Fruit fly (Drosophila melanogaster): Measurements from ENCODE around the gene thw.

Gene thw

dm6 chr3R:7223972-7224464 is at the start of gene thw:
Gene thw (plus strand): TSS chr3R:7224414.
- TF ChIP-seq psq (optimal IDR thresholded peaks at IDR 0.05) (no peak), CG8478 (optimal IDR thresholded peaks at IDR 0.05) (no peak), EcR (GFP tag; optimal IDR thresholded peaks at IDR 0.05) (no peak), pan (optimal IDR thresholded peaks at IDR 0.05) (no peak), usp (GFP tag; optimal IDR thresholded peaks at IDR 0.05) (no peak), Dll (optimal IDR thresholded peaks at IDR 0.05) (no peak)

DNA sequence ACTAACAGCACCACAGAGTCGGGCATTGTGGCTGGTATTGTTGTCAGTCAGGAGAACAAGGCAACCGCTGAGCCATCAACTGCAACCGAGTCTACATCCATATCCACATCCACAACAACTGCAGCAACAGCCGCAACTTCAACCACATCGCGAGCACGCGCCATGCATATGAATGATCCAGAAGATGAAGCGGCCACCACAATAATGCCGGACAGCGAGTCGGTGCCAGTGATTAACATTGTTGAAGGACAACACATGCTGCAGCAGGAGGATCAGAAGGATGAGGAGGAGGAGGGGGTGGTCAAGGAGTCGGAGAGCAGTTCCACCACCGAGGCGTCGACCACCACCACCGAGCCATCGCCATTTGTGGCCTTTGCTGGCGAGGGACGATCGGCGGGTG is 49.5 kb upstream of the thw start:
- no peak for TF ChIP-seq psq (optimal IDR thresholded peaks at IDR 0.05)
- TF ChIP-seq EcR (GFP tag; optimal IDR thresholded peaks at IDR 0.05): no peak
- no peak for TF ChIP-seq CG8478 (optimal IDR thresholded peaks at IDR 0.05)
- no peak for TF ChIP-seq pan (optimal IDR thresholded peaks at IDR 0.05)
- TF ChIP-seq Dll (optimal IDR thresholded peaks at IDR 0.05): no peak
- no peak for TF ChIP-seq usp (GFP tag; optimal IDR thresholded peaks at IDR 0.05)

DNA sequence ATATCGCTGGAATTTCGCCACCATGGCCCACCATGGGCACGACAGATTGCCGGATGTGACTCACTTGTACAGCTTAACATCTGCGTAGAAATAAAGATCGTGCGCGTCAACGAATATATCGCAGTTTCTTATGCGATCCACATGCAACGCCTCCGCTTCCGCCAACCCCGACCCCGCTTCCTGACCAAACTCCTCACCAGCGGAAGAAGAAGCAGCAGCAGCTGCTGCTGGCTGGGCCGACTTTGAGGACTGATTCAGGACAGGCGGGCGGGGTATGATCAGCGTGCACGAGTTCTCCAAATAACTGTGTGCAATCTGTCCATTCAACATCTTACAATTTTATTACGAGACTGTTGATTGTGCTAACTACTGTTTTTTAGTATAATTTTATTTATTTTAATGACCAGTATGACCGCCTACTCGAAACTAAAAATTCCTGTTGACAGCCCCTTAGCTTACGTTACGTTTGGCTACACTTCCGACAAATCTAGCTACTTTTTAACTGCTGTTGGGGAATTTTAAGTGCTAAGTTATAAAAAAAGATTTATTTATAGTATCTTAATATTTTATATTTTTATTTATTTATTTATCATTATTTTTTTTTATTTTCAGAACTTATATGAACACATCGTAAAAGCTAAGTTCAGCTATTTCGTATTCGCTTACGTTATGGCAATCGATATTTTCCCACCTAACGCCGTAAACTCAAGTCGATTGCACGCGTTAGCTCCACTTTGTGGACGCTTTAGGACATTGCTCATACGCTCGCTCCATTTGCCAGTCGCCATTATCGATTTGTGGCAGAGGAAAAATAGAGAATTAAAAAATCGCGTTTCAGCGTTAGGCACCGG is 37.7 kb upstream of the thw start, which contains the start of the genes CG10055 and lap:
TSS of gene CG10055 (minus strand) at position 432 of the 851 bp plus-strand sequence.
TSS of gene lap (plus strand) at position 753 of the 851 bp plus-strand sequence.
- no peak for TF ChIP-seq psq (optimal IDR thresholded peaks at IDR 0.05)
- TF ChIP-seq usp (GFP tag; optimal IDR thresholded peaks at IDR 0.05): no peak
- no peak for TF ChIP-seq EcR (GFP tag; optimal IDR thresholded peaks at IDR 0.05)
- TF ChIP-seq CG8478 (optimal IDR thresholded peaks at IDR 0.05): no peak
- TF ChIP-seq pan (optimal IDR thresholded peaks at IDR 0.05): no peak
- no peak for TF ChIP-seq Dll (optimal IDR thresholded peaks at IDR 0.05)

DNA sequence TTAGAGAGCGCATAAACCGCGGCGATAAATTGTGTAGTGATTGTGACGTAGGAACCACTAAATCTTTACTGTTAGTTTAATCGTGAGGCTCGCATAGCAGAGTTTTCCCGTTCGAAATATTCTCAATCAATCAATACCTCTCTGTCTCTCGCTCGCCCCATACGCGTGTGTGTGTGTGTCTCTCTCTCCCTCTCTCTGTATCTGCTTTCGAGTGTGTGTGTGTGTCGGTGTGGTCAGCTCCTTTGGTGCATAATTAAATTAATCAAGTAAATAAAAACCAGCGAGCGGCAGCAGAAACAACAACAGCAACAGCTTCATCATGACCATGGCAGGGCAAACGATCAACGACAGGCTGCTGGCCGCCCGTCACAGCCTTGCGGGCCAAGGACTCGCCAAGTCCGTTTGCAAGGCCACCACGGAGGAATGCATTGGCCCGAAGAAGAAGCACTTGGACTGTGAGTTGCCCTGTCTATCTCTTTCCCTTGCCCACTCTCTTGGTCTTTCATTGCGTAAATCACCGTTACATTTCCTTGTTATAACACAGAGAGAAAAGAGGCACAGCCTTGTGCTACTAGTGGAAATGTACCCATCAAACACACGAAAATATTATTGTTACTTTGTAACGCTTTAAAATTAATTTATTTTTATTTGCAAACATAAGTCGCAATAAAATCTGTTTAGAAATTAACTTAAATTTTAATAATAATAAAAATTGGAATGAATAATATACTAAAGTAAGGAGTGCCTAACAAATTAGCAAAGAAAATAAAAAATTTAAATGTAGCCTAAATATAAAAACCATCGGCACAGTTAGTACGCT is 36.9 kb upstream of the thw start:
- no peak for TF ChIP-seq EcR (GFP tag; optimal IDR thresholded peaks at IDR 0.05)
- TF ChIP-seq CG8478 (optimal IDR thresholded peaks at IDR 0.05): no peak
- TF ChIP-seq Dll (optimal IDR thresholded peaks at IDR 0.05): no peak
- no peak for TF ChIP-seq pan (optimal IDR thresholded peaks at IDR 0.05)
- TF ChIP-seq psq (optimal IDR thresholded peaks at IDR 0.05): no peak
- TF ChIP-seq usp (GFP tag; optimal IDR thresholded peaks at IDR 0.05): no peak

dm6 chr3R:7187989-7188388 is 36.2 kb upstream of the thw start:
- TF ChIP-seq CG8478 (optimal IDR thresholded peaks at IDR 0.05): no peak
- TF ChIP-seq EcR (GFP tag; optimal IDR thresholded peaks at IDR 0.05): no peak
- no peak for TF ChIP-seq psq (optimal IDR thresholded peaks at IDR 0.05)
- no peak for TF ChIP-seq usp (GFP tag; optimal IDR thresholded peaks at IDR 0.05)
- no peak for TF ChIP-seq Dll (optimal IDR thresholded peaks at IDR 0.05)
- TF ChIP-seq pan (optimal IDR thresholded peaks at IDR 0.05): no peak

- TF ChIP-seq usp (GFP tag; optimal IDR thresholded peaks at IDR 0.05) (no peak), pan (optimal IDR thresholded peaks at IDR 0.05) (no peak), CG8478 (optimal IDR thresholded peaks at IDR 0.05) (no peak), psq (optimal IDR thresholded peaks at IDR 0.05) (no peak), EcR (GFP tag; optimal IDR thresholded peaks at IDR 0.05) (no peak), Dll (optimal IDR thresholded peaks at IDR 0.05) (no peak)
Measured at dm6 chr3R:7188697-7189096, 35.5 kb upstream of the thw start.

DNA sequence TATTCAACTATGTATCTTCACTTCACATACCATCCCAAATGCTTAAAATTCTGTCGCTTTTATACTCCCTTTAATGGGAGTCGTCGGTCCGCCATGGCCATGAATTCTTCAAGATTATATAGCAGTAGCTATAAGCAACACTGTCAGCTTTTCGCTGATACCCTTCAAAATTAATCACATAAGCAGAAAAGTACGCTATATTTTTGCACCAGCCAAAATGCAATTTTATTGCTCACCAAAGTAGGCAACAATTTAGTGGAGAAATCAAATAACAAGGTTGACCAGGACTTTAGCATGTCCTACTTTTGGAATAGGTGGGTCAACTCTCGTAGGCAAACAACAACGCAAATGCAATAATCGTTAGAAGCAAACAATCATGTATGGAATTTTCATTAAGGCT is 24.4 kb upstream of the thw start:
- TF ChIP-seq CG8478 (optimal IDR thresholded peaks at IDR 0.05) (no peak), usp (GFP tag; optimal IDR thresholded peaks at IDR 0.05) (no peak), psq (optimal IDR thresholded peaks at IDR 0.05) (no peak), EcR (GFP tag; optimal IDR thresholded peaks at IDR 0.05) (no peak), Dll (optimal IDR thresholded peaks at IDR 0.05) (no peak), pan (optimal IDR thresholded peaks at IDR 0.05) (no peak)

DNA sequence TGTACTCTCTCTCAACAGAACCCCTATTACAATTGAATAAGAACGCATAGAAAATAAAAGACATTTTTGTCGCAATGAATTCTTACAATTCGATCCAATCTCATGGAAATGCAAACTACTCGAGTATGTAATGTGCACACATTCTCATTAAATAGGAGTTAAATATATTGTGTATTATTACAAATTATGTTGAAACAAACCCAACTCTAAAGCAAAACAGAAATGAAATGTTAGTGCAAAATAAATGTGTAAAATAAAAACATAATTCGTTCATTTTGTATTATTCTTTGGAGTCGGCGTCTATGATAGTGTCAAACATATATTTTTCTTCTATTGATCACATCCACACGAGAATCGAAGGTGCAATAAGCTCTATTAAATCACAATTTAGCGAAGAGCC is 23.5 kb upstream of the thw start, which contains the start of gene CG14609:
TSS of gene CG14609 (plus strand) at position 301 of the 400 bp plus-strand sequence.
- no peak for TF ChIP-seq pan (optimal IDR thresholded peaks at IDR 0.05)
- no peak for TF ChIP-seq EcR (GFP tag; optimal IDR thresholded peaks at IDR 0.05)
- TF ChIP-seq Dll (optimal IDR thresholded peaks at IDR 0.05): no peak
- no peak for TF ChIP-seq usp (GFP tag; optimal IDR thresholded peaks at IDR 0.05)
- TF ChIP-seq CG8478 (optimal IDR thresholded peaks at IDR 0.05): no peak
- no peak for TF ChIP-seq psq (optimal IDR thresholded peaks at IDR 0.05)

- TF ChIP-seq EcR (GFP tag; optimal IDR thresholded peaks at IDR 0.05) (no peak), psq (optimal IDR thresholded peaks at IDR 0.05) (no peak), pan (optimal IDR thresholded peaks at IDR 0.05) (no peak), CG8478 (optimal IDR thresholded peaks at IDR 0.05) (no peak)
Measured at dm6 chr3R:7208331-7208730, 15.9 kb upstream of the thw start, which contains the start of gene CG1288. Gene CG1288 (minus strand): TSS chr3R:7208431.

DNA sequence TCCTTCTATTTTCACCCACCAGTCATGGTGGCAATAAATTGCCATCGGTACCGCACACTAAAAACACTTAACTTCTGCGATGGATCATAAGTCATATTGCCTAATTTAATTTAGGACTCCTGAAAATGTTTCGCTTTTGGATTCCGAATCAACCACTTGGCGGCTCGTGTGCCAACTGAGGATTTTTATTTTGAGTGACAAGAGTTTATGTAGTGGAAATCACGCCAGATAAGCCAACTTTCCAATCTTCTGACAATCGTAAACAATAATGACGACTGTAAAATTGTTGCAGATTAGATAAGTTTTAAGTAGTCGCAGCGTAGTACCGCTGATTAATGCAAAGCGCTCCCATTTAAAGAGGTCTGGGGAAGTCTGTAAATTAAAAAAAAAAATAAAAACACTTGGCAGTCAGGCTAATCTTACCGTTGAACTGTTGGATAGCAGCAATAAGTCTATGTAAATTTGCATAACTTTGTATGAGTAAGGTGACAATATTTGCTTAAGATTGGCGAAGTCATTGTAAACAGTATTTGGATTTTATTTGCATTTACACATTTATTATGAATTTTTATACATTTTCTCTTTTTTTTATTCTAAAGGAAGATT is 7.2 kb upstream of the thw start, which contains the start of gene CG14606:
TSS of gene CG14606 (minus strand) at position 160 of the 606 bp plus-strand sequence.
- TF ChIP-seq usp (GFP tag; optimal IDR thresholded peaks at IDR 0.05) (no peak), psq (optimal IDR thresholded peaks at IDR 0.05) (no peak), EcR (GFP tag; optimal IDR thresholded peaks at IDR 0.05) (no peak), Dll (optimal IDR thresholded peaks at IDR 0.05) (no peak), pan (optimal IDR thresholded peaks at IDR 0.05) (no peak), CG8478 (optimal IDR thresholded peaks at IDR 0.05) (no peak)

DNA sequence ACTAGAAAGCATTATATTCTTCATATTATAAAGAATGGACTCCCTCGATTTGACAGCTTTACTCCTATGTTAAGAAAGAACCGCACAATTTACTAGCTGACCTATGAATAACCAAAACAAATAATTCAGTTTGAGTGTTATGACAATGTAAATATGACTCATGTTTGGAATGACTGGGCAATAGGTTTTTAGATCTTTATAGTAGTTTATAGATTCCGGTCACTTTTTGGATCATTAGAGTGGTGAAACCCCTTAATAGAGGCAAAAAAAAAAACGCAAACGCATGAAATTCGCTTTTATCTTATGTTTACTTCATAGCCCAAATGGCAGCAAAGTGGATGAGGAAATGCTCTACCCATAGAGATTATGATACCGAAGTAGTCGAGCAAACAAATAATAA is 4.6 kb upstream of the thw start, which contains the start of gene CG14605:
TSS of gene CG14605 (minus strand) at position 101 of the 400 bp plus-strand sequence.
- no peak for TF ChIP-seq Dll (optimal IDR thresholded peaks at IDR 0.05)
- TF ChIP-seq pan (optimal IDR thresholded peaks at IDR 0.05): no peak
- no peak for TF ChIP-seq psq (optimal IDR thresholded peaks at IDR 0.05)
- TF ChIP-seq usp (GFP tag; optimal IDR thresholded peaks at IDR 0.05): no peak
- TF ChIP-seq CG8478 (optimal IDR thresholded peaks at IDR 0.05): no peak
- no peak for TF ChIP-seq EcR (GFP tag; optimal IDR thresholded peaks at IDR 0.05)
